Worm (Caenorhabditis elegans) whole organism, late embryonic: ENCODE results near the gene zig-8.

Experiments
- ceh-34 ChIP-seq: sonication (generic microtip); optimal IDR thresholded peaks from 2 replicates; lab custom pipeline; 2016; ENCODE audit warnings: mild to moderate bottlenecking, missing genetic modification characterization, missing compliant biosample characterization
- elt-2 ChIP-seq: sonication (generic microtip); optimal IDR thresholded peaks from 2 replicates; lab custom pipeline; 2016; ENCODE audit warnings: missing genetic modification reagents, missing genetic modification characterization, missing compliant biosample characterization

DNA sequence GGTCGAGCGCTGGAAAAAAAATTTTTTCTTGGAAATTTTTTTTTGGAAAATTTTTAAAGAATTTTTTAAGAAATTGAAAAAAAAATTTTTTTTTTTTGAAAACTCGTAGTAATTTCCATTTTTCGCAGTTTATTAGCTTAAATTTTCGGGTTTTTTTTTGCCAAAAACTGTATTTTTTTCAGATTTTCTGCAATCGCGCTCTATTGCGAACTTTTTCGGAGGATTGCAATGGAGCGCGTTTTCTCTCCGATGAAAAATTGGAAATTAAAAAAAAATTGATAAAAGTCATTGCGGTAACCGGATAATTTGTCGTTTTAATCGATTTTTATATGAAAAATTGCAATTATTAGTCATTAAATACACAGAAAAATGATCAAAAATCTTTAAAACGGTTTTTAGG lies 32.1 kb downstream of the zig-8 start:
- TF ChIP-seq elt-2 (tag; lab: Kevin White, UChicago) (no peak), ceh-34 (tag; lab: Kevin White, UChicago) (no peak)
